Fruit fly (Drosophila melanogaster) whole organism, embryonic: ENCODE results near the gene vkg.

Experiments
- B-H1 ChIP-seq: fragments of 200-800 bp; sonication (Bioruptor generic); IDR thresholded peaks from 3 replicates; pipeline ENCODE4 v1.3.6; 2022; ENCODE audit warnings: missing biosample characterization, missing genetic modification characterization
- CG11456 ChIP-seq: fragments of 200-800 bp; sonication (Bioruptor generic); IDR thresholded peaks from 3 replicates; pipeline ENCODE4 v1.3.6; 2022; ENCODE audit warnings: missing biosample characterization, missing genetic modification characterization
- CG11504 ChIP-seq: fragments of 200-800 bp; sonication (Bioruptor generic); optimal IDR thresholded peaks from 3 replicates; lab custom pipeline; 2019; ENCODE audit warnings: missing biosample characterization, mild to moderate bottlenecking, missing genetic modification characterization, moderate library complexity
- CG11695 ChIP-seq: fragments of 200-800 bp; sonication (Bioruptor generic); IDR thresholded peaks from 3 replicates; pipeline ENCODE4 v1.3.6; 2022; ENCODE audit warnings: missing biosample characterization, missing genetic modification characterization
- CG11723 ChIP-seq: fragments of 200-800 bp; sonication (Bioruptor generic); optimal IDR thresholded peaks from 2 replicates; lab custom pipeline; 2017; ENCODE audit warnings: missing biosample characterization, mild to moderate bottlenecking, missing genetic modification characterization
- CG12219 ChIP-seq: fragments of 200-800 bp; sonication (Bioruptor generic); optimal IDR thresholded peaks from 3 replicates; lab custom pipeline; 2018; ENCODE audit warnings: missing biosample characterization, mild to moderate bottlenecking, missing genetic modification characterization
- CG17186 ChIP-seq: fragments of 200-800 bp; sonication (Bioruptor generic); optimal IDR thresholded peaks from 3 replicates; lab custom pipeline; 2017; ENCODE audit warnings: missing biosample characterization, missing genetic modification reagents, missing genetic modification characterization
- CG17829 ChIP-seq: fragments of 200-800 bp; optimal IDR thresholded peaks from 2 replicates; lab custom pipeline; 2019; ENCODE audit warnings: missing biosample characterization, mild to moderate bottlenecking, missing genetic modification characterization, moderate library complexity
- CG18619 ChIP-seq: fragments of 200-800 bp; sonication (Bioruptor generic); optimal IDR thresholded peaks from 3 replicates; lab custom pipeline; 2017; ENCODE audit warnings: missing biosample characterization, mild to moderate bottlenecking, missing genetic modification characterization
- CG2712 ChIP-seq: fragments of 200-800 bp; optimal IDR thresholded peaks from 3 replicates; lab custom pipeline; 2019; ENCODE audit warnings: missing biosample characterization, mild to moderate bottlenecking, missing genetic modification characterization, moderate library complexity
- CG30403 ChIP-seq: fragments of 200-800 bp; sonication (Bioruptor generic); optimal IDR thresholded peaks from 3 replicates; lab custom pipeline; 2016; ENCODE audit warnings: missing biosample characterization, missing genetic modification characterization
- CG6813 ChIP-seq: fragments of 200-800 bp; sonication (Bioruptor generic); optimal IDR thresholded peaks from 2 replicates; lab custom pipeline; 2017; ENCODE audit warnings: missing biosample characterization, missing genetic modification characterization, mild to moderate bottlenecking, moderate library complexity, missing genetic modification reagents
- CG7928 ChIP-seq: fragments of 200-800 bp; sonication (Bioruptor generic); optimal IDR thresholded peaks from 2 replicates; lab custom pipeline; 2017; ENCODE audit warnings: missing biosample characterization, mild to moderate bottlenecking, missing genetic modification characterization
- CG8388 ChIP-seq: fragments of 200-800 bp; sonication (Bioruptor generic); optimal IDR thresholded peaks from 2 replicates; lab custom pipeline; 2019; ENCODE audit warnings: missing biosample characterization, mild to moderate bottlenecking, missing genetic modification characterization, moderate library complexity
- Dip3 ChIP-seq: fragments of 200-800 bp; sonication (Bioruptor generic); optimal IDR thresholded peaks from 3 replicates; lab custom pipeline; 2016; ENCODE audit warnings: missing biosample characterization, missing genetic modification characterization
- Dp ChIP-seq: fragments of 200-800 bp; sonication (Bioruptor generic); optimal IDR thresholded peaks from 2 replicates; lab custom pipeline; 2018; ENCODE audit warnings: missing biosample characterization, mild to moderate bottlenecking, missing genetic modification characterization, moderate library complexity
- ERR ChIP-seq: fragments of 200-800 bp; sonication (Bioruptor generic); optimal IDR thresholded peaks from 2 replicates; lab custom pipeline; 2016; ENCODE audit warnings: missing biosample characterization, missing genetic modification characterization
- Eip74EF ChIP-seq, 2 experiments: fragments of 200-800 bp in 1 of 2; fragments of >200 bp in 1 of 2; sonication (Bioruptor generic) in 1 of 2; optimal IDR thresholded peaks; 2 replicates each; lab custom pipeline; 2017 to 2019; ENCODE audit warnings: missing biosample characterization in 2 of 2, missing genetic modification characterization in 2 of 2, mild to moderate bottlenecking in 1 of 2, moderate library complexity in 1 of 2
- Fer1 ChIP-seq: fragments of 200-800 bp; sonication (Bioruptor generic); optimal IDR thresholded peaks from 2 replicates; lab custom pipeline; 2017; ENCODE audit warnings: missing biosample characterization, mild to moderate bottlenecking, missing genetic modification characterization
- Gug ChIP-seq: fragments of 200-800 bp; sonication (Bioruptor generic); IDR thresholded peaks from 4 replicates; pipeline ENCODE4 v1.3.6; 2022; ENCODE audit warnings: missing biosample characterization, missing genetic modification characterization
- HLH3B ChIP-seq: fragments of 200-800 bp; sonication (Bioruptor generic); IDR thresholded peaks from 2 replicates; pipeline ENCODE4 v1.3.6; 2022; ENCODE audit warnings: missing biosample characterization, missing genetic modification characterization
- Hey ChIP-seq: fragments of 200-800 bp; sonication (Bioruptor generic); optimal IDR thresholded peaks from 3 replicates; lab custom pipeline; 2018; ENCODE audit warnings: missing biosample characterization, mild to moderate bottlenecking, missing genetic modification characterization
- Med ChIP-seq: fragments of 200-800 bp; sonication (Bioruptor generic); peaks from one replicate; lab custom pipeline; 2016; ENCODE audit warnings: missing biosample characterization, missing genetic modification characterization, mild to moderate bottlenecking, inconsistent platforms, moderate library complexity
- NK7.1 ChIP-seq: fragments of 200-800 bp; sonication (Bioruptor generic); optimal IDR thresholded peaks from 3 replicates; lab custom pipeline; 2016; ENCODE audit warnings: missing biosample characterization, missing genetic modification characterization
- Sox102F ChIP-seq: fragments of 200-800 bp; sonication (Bioruptor generic); optimal IDR thresholded peaks from 2 replicates; lab custom pipeline; 2018; ENCODE audit warnings: missing biosample characterization, mild to moderate bottlenecking, missing genetic modification characterization, moderate library complexity
- Stat92E ChIP-seq, 3 experiments: fragments of >200 bp in 2 of 3; fragments of 200-800 bp in 1 of 3; sonication (Bioruptor generic) in 1 of 3; optimal IDR thresholded peaks; 2 replicates each; lab custom pipeline; 2017 to 2019; ENCODE audit warnings: missing biosample characterization in 3 of 3, missing genetic modification characterization in 3 of 3, mild to moderate bottlenecking in 1 of 3, moderate library complexity in 1 of 3
- Xbp1 ChIP-seq: fragments of 200-800 bp; sonication (Bioruptor generic); optimal IDR thresholded peaks from 3 replicates; lab custom pipeline; 2016; ENCODE audit warnings: missing biosample characterization, mild to moderate bottlenecking, missing genetic modification characterization
- aop ChIP-seq: fragments of 200-800 bp; sonication (Bioruptor generic); IDR thresholded peaks from 2 replicates; pipeline ENCODE4 v1.3.6; 2022; ENCODE audit warnings: missing biosample characterization, missing genetic modification characterization
- ara ChIP-seq: fragments of 200-800 bp; sonication (Bioruptor generic); IDR thresholded peaks from 2 replicates; pipeline ENCODE4 v1.3.6; 2022; ENCODE audit warnings: missing biosample characterization, missing genetic modification characterization
- croc ChIP-seq: fragments of 200-800 bp; sonication (Bioruptor generic); conservative IDR thresholded peaks from 3 replicates; pipeline ENCODE4 v1.3.6; 2022; ENCODE audit warnings: missing biosample characterization, missing genetic modification characterization
- crol ChIP-seq: fragments of 200-800 bp; sonication (Bioruptor generic); IDR thresholded peaks from 2 replicates; pipeline ENCODE4 v1.3.6; 2022; ENCODE audit warnings: missing biosample characterization, missing genetic modification characterization
- dysf ChIP-seq: fragments of 200-800 bp; sonication (Bioruptor generic); IDR thresholded peaks from 3 replicates; pipeline ENCODE4 v1.3.6; 2022; ENCODE audit warnings: missing biosample characterization, missing genetic modification characterization
- grn ChIP-seq: fragments of 200-800 bp; sonication (Bioruptor generic); optimal IDR thresholded peaks from 3 replicates; lab custom pipeline; 2017; ENCODE audit warnings: missing biosample characterization, missing genetic modification characterization
- jing ChIP-seq: fragments of 200-800 bp; sonication (Bioruptor generic); optimal IDR thresholded peaks from 2 replicates; lab custom pipeline; 2018; ENCODE audit warnings: missing biosample characterization, mild to moderate bottlenecking, missing genetic modification characterization
- jumu ChIP-seq: fragments of 200-800 bp; sonication (Bioruptor generic); optimal IDR thresholded peaks from 3 replicates; lab custom pipeline; 2016; ENCODE audit warnings: missing biosample characterization, missing genetic modification characterization
- kah ChIP-seq: fragments of 200-800 bp; sonication (Bioruptor generic); optimal IDR thresholded peaks from 2 replicates; lab custom pipeline; 2018; ENCODE audit warnings: missing biosample characterization, mild to moderate bottlenecking, missing genetic modification characterization
- ken ChIP-seq: fragments of 200-800 bp; sonication (Bioruptor generic); IDR thresholded peaks from 3 replicates; pipeline ENCODE4 v1.3.6; 2022; ENCODE audit warnings: missing biosample characterization, missing genetic modification characterization
- mirr ChIP-seq: fragments of 200-800 bp; sonication (Bioruptor generic); optimal IDR thresholded peaks from 3 replicates; lab custom pipeline; 2018; ENCODE audit warnings: missing biosample characterization, mild to moderate bottlenecking, missing genetic modification characterization
- nau ChIP-seq: fragments of 200-800 bp; sonication (Bioruptor generic); optimal IDR thresholded peaks from 3 replicates; lab custom pipeline; 2017; ENCODE audit warnings: missing biosample characterization, mild to moderate bottlenecking, missing genetic modification characterization, missing genetic modification reagents
- prd ChIP-seq, 3 experiments: fragments of >200 bp in 2 of 3; fragments of 200-800 bp in 1 of 3; sonication (Bioruptor generic) in 1 of 3; optimal IDR thresholded peaks in 2 of 3; IDR thresholded peaks in 1 of 3; 2 replicates in 2 of 3; 3 replicates in 1 of 3; pipeline versions ENCODE4 v1.3.6 to Lab custom; 2017 to 2022; ENCODE audit warnings: missing biosample characterization in 1 of 3, missing genetic modification characterization in 1 of 3
- pros ChIP-seq: fragments of 200-800 bp; sonication (Bioruptor generic); optimal IDR thresholded peaks from 3 replicates; lab custom pipeline; 2019; ENCODE audit warnings: missing biosample characterization, mild to moderate bottlenecking, missing genetic modification characterization, moderate library complexity
- ranshi ChIP-seq: fragments of 200-800 bp; sonication (Bioruptor generic); IDR thresholded peaks from 2 replicates; pipeline ENCODE4 v1.3.6; 2022; ENCODE audit warnings: missing biosample characterization, missing genetic modification characterization
- scrt ChIP-seq: fragments of 200-800 bp; sonication (Bioruptor generic); optimal IDR thresholded peaks from 2 replicates; lab custom pipeline; 2018; ENCODE audit warnings: missing biosample characterization, mild to moderate bottlenecking, missing genetic modification characterization, moderate library complexity
- slou ChIP-seq: fragments of 200-800 bp; sonication (Bioruptor generic); optimal IDR thresholded peaks from 3 replicates; lab custom pipeline; 2016; ENCODE audit warnings: missing biosample characterization, missing genetic modification characterization
- sna ChIP-seq: fragments of 200-800 bp; sonication (Bioruptor generic); IDR thresholded peaks from 2 replicates; pipeline ENCODE4 v1.3.6; 2022; ENCODE audit warnings: missing biosample characterization, missing genetic modification characterization; ENCODE audit not compliant: partially characterized antibody
- so ChIP-seq: fragments of 200-800 bp; sonication (Bioruptor generic); IDR thresholded peaks from 3 replicates; pipeline ENCODE4 v1.3.6; 2022; ENCODE audit warnings: missing biosample characterization, missing genetic modification characterization
- stwl ChIP-seq: fragments of 200-800 bp; sonication (Bioruptor generic); optimal IDR thresholded peaks from 3 replicates; lab custom pipeline; 2018; ENCODE audit warnings: missing biosample characterization, mild to moderate bottlenecking, missing genetic modification characterization, moderate library complexity
- trem ChIP-seq: fragments of 200-800 bp; optimal IDR thresholded peaks from 3 replicates; lab custom pipeline; 2019; ENCODE audit warnings: missing biosample characterization, mild to moderate bottlenecking, missing genetic modification characterization, moderate library complexity

The vkg gene

DNA sequence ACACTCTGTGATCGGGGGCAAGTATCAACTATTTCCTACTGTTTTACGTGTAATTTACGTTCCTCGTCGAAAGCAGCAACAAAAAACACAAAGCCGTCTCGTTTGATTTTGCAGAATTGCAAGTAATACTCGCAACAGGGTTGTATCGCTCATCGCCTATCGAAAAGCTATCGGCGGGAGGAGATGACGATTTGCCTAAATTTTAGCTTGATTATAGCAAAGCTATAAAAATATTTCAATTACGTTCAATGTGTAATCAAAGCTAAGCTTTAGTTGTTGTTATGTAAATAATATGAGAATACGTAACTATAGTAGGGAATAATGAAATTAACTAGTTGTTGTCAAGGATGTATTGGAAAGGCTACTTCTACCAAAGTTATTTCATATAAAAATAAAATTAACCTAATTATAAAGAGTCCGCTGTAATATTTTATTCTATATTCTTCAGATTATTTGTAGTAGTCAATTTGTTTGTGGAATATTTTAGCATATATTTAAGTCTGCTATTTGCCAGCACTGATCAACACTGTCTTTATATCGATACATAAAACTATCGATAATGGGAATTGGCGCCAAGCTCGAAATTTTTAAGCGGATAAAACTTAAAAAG is 31.8 kb upstream of the vkg start, which contains the start of gene Rpn11 (continued):
- peak; percentile 65 for TF ChIP-seq CG8388 (GFP tag; lab: Kevin White, UChicago)
- TF ChIP-seq HLH3B (GFP tag; lab: Robert Waterston, UW) = peak; percentile 31; the same call in 1 of the 2 replicates
- peak in 1 of 2 experiments; percentile 37 for TF ChIP-seq Eip74EF (GFP tag; optimal IDR thresholded peaks at IDR 0.05; lab: Kevin White, UChicago)
- no peak for TF ChIP-seq CG17186 (GFP tag; lab: Kevin White, UChicago)
- TF ChIP-seq CG17829 (tag; lab: Kevin White, UChicago) = peak; percentile 72
- no peak for TF ChIP-seq Gug (GFP tag; lab: Robert Waterston, UW)
- TF ChIP-seq sna (GFP tag; lab: Robert Waterston, UW) = no peak
- TF ChIP-seq CG11695 (GFP tag; lab: Robert Waterston, UW) = no peak
- TF ChIP-seq trem (tag; lab: Kevin White, UChicago) = peak; percentile 66
- peak; percentile 43 for TF ChIP-seq Fer1 (GFP tag; lab: Kevin White, UChicago)
- no peak for TF ChIP-seq nau (GFP tag; lab: Kevin White, UChicago)
- peak; percentile 73 for TF ChIP-seq CG11504 (tag; lab: Kevin White, UChicago)
- TF ChIP-seq crol = no peak
- peak; percentile 49 for TF ChIP-seq slou
- 0 out of 3 replicates have a peak, but pooled peaks have one; percentile 11 for TF ChIP-seq ken (GFP tag; lab: Robert Waterston, UW)
- no peak for TF ChIP-seq Stat92E (GFP tag; optimal IDR thresholded peaks at IDR 0.05; lab: Kevin White, UChicago)
- peak; percentile 43 for TF ChIP-seq stwl
- no peak for TF ChIP-seq jing (GFP tag; lab: Kevin White, UChicago)
- peak; percentile 81 for TF ChIP-seq Med (GFP tag; lab: Kevin White, UChicago)
- 0 out of 3 replicates have a peak, but pooled peaks have one; percentile 8 for TF ChIP-seq dysf
- no peak for TF ChIP-seq CG7928 (GFP tag; lab: Kevin White, UChicago)
- peak; percentile 87 for TF ChIP-seq Dp
- TF ChIP-seq CG11723 = peak; percentile 30
- no peak for TF ChIP-seq prd (optimal IDR thresholded peaks at IDR 0.05; lab: Kevin White, UChicago)
- TF ChIP-seq prd (GFP tag; IDR thresholded peaks at IDR 0.05; lab: Robert Waterston, UW) = peak; percentile 50
- 0 out of 2 replicates have a peak, but pooled peaks have one; percentile 5 for TF ChIP-seq ranshi (GFP tag; lab: Robert Waterston, UW)
- peak; percentile 8 for TF ChIP-seq mirr (GFP tag; lab: Kevin White, UChicago)
- no peak; the same call in 2 of the 3 replicates for TF ChIP-seq CG11456
- TF ChIP-seq grn (GFP tag; lab: Kevin White, UChicago) = no peak
- peak; percentile 86 for TF ChIP-seq CG30403
- TF ChIP-seq so (GFP tag; lab: Robert Waterston, UW) = no peak
- TF ChIP-seq B-H1 (GFP tag; lab: Robert Waterston, UW) = peak; percentile 41; the same call in 1 of the 3 replicates
- peak; percentile 35 for TF ChIP-seq CG18619 (GFP tag; lab: Kevin White, UChicago)
- peak; percentile 15 for TF ChIP-seq scrt (GFP tag; lab: Kevin White, UChicago)
- no peak for TF ChIP-seq CG12219
- TF ChIP-seq CG6813 (GFP tag; lab: Kevin White, UChicago) = no peak
- TF ChIP-seq CG2712 (tag; lab: Kevin White, UChicago) = peak; percentile 76
- TF ChIP-seq NK7.1 (GFP tag; lab: Kevin White, UChicago) = no peak
- no peak for TF ChIP-seq aop (GFP tag; lab: Robert Waterston, UW)
- 0 out of 2 replicates have a peak, but pooled peaks have one; percentile 18 for TF ChIP-seq ara (GFP tag; lab: Robert Waterston, UW)
- TF ChIP-seq jumu (GFP tag; lab: Kevin White, UChicago) = no peak
- TF ChIP-seq Dip3 (GFP tag; lab: Kevin White, UChicago) = peak; percentile 34
- TF ChIP-seq ERR = no peak
- peak; percentile 53 for TF ChIP-seq Xbp1 (GFP tag; lab: Kevin White, UChicago)
- TF ChIP-seq pros (GFP tag; lab: Kevin White, UChicago) = no peak
- peak; percentile 64 for TF ChIP-seq Sox102F
- no peak for TF ChIP-seq Hey (tag; lab: Kevin White, UChicago)
- no peak for TF ChIP-seq kah (GFP tag; lab: Kevin White, UChicago)
- peak; percentile 21; the same call in 1 of the 3 replicates for TF ChIP-seq croc (GFP tag; lab: Robert Waterston, UW)
